Fruit fly (Drosophila melanogaster) whole organism, embryonic: ENCODE measurements around the gene CG8516.

Experiments used
- Aef1 ChIP-seq: fragments of 200-800 bp; sonication (Bioruptor generic); IDR thresholded peaks from 3 replicates; pipeline ENCODE4 v1.3.6; 2022; ENCODE audit warnings: missing biosample characterization, missing genetic modification characterization
- Awh ChIP-seq: fragments of 200-800 bp; sonication (Bioruptor generic); IDR thresholded peaks from 2 replicates; pipeline ENCODE4, ENCODE4 v1.3.6; 2022; ENCODE audit warnings: missing biosample characterization, missing genetic modification characterization
- Bteb2 ChIP-seq: fragments of 200-800 bp; sonication (Bioruptor generic); optimal IDR thresholded peaks from 2 replicates; lab custom pipeline; 2016; ENCODE audit warnings: missing biosample characterization, missing genetic modification characterization
- CG10543 ChIP-seq: fragments of 200-800 bp; sonication (Bioruptor generic); optimal IDR thresholded peaks from 3 replicates; lab custom pipeline; 2017; ENCODE audit warnings: missing biosample characterization, mild to moderate bottlenecking, missing genetic modification characterization, moderate library complexity
- CG11696 ChIP-seq: fragments of 200-800 bp; sonication (Bioruptor generic); IDR thresholded peaks from 2 replicates; pipeline ENCODE4 v1.3.6; 2022; ENCODE audit warnings: missing biosample characterization, missing genetic modification characterization
- CG12391 ChIP-seq: fragments of 200-800 bp; sonication (Bioruptor generic); optimal IDR thresholded peaks from 3 replicates; lab custom pipeline; 2018; ENCODE audit warnings: missing biosample characterization, mild to moderate bottlenecking, missing genetic modification characterization, moderate library complexity
- CG16815 ChIP-seq: fragments of 200-800 bp; sonication (Bioruptor generic); optimal IDR thresholded peaks from 3 replicates; lab custom pipeline; 2017; ENCODE audit warnings: missing biosample characterization, mild to moderate bottlenecking, missing genetic modification characterization
- CG2199 ChIP-seq: fragments of 200-800 bp; sonication (Bioruptor generic); IDR thresholded peaks from 3 replicates; pipeline ENCODE4 v1.3.6; 2022; ENCODE audit warnings: missing biosample characterization, missing genetic modification characterization
- CG2712 ChIP-seq: fragments of 200-800 bp; optimal IDR thresholded peaks from 3 replicates; lab custom pipeline; 2019; ENCODE audit warnings: missing biosample characterization, mild to moderate bottlenecking, missing genetic modification characterization, moderate library complexity
- CG30020 ChIP-seq: fragments of 200-800 bp; optimal IDR thresholded peaks from 2 replicates; lab custom pipeline; 2019; ENCODE audit warnings: missing biosample characterization, mild to moderate bottlenecking, missing genetic modification characterization, moderate library complexity
- CG3065 ChIP-seq: fragments of 200-800 bp; sonication (Bioruptor generic); optimal IDR thresholded peaks from 2 replicates; lab custom pipeline; 2016; ENCODE audit warnings: missing biosample characterization, missing genetic modification characterization
- CG31224 ChIP-seq: fragments of 200-800 bp; sonication (Bioruptor generic); IDR thresholded peaks from 2 replicates; pipeline ENCODE4 v1.3.6; 2022; ENCODE audit warnings: missing biosample characterization, missing genetic modification characterization
- CG3838 ChIP-seq: fragments of 200-800 bp; sonication (Bioruptor generic); optimal IDR thresholded peaks from 3 replicates; lab custom pipeline; 2016; ENCODE audit warnings: missing biosample characterization, missing genetic modification characterization
- CG4282 ChIP-seq: fragments of 200-800 bp; sonication (Bioruptor generic); optimal IDR thresholded peaks from 2 replicates; lab custom pipeline; 2016; ENCODE audit warnings: missing biosample characterization, missing genetic modification characterization
- CG4360 ChIP-seq: fragments of 200-800 bp; sonication (Bioruptor generic); IDR thresholded peaks from 2 replicates; pipeline ENCODE4 v1.3.6; 2022; ENCODE audit warnings: missing biosample characterization, missing genetic modification characterization
- CG4707 ChIP-seq: fragments of 200-800 bp; sonication (Bioruptor generic); optimal IDR thresholded peaks from 2 replicates; lab custom pipeline; 2018; ENCODE audit warnings: missing biosample characterization, mild to moderate bottlenecking, missing genetic modification characterization, moderate library complexity
- CG5180 ChIP-seq: fragments of 200-800 bp; sonication (Bioruptor generic); optimal IDR thresholded peaks from 3 replicates; lab custom pipeline; 2017; ENCODE audit warnings: missing biosample characterization, missing genetic modification characterization, mild to moderate bottlenecking, moderate library complexity, missing genetic modification reagents
- CG5953 ChIP-seq: fragments of 200-800 bp; sonication (Bioruptor generic); IDR thresholded peaks from 2 replicates; pipeline ENCODE4 v1.3.6; 2022; ENCODE audit warnings: missing biosample characterization, missing genetic modification characterization
- CG6765 ChIP-seq: fragments of 200-800 bp; sonication (Bioruptor generic); optimal IDR thresholded peaks from 3 replicates; lab custom pipeline; 2017; ENCODE audit warnings: missing biosample characterization, mild to moderate bottlenecking, missing genetic modification characterization
- CG7372 ChIP-seq: fragments of 200-800 bp; sonication (Bioruptor generic); IDR thresholded peaks from 2 replicates; pipeline ENCODE4 v1.3.6; 2022; ENCODE audit warnings: missing biosample characterization, missing genetic modification characterization
- CG8765 ChIP-seq: fragments of 200-800 bp; sonication (Bioruptor generic); IDR thresholded peaks from 2 replicates; pipeline ENCODE4 v1.3.6; 2022; ENCODE audit warnings: missing biosample characterization, missing genetic modification characterization
- CG8924 ChIP-seq: fragments of 200-800 bp; optimal IDR thresholded peaks from 3 replicates; lab custom pipeline; 2019; ENCODE audit warnings: missing biosample characterization, mild to moderate bottlenecking, missing genetic modification characterization, moderate library complexity
- CG9797 ChIP-seq: fragments of 200-800 bp; sonication (Bioruptor generic); optimal IDR thresholded peaks from 3 replicates; lab custom pipeline; 2018; ENCODE audit warnings: missing biosample characterization, mild to moderate bottlenecking, missing genetic modification characterization
- D ChIP-seq, 2 experiments: fragments of 200-800 bp in 1 of 2; fragments of >200 bp in 1 of 2; sonication (Bioruptor generic) in 1 of 2; optimal IDR thresholded peaks; 2 replicates in 1 of 2; 3 replicates in 1 of 2; lab custom pipeline; 2017; ENCODE audit warnings: mild to moderate bottlenecking in 1 of 2, missing biosample characterization in 1 of 2, missing genetic modification characterization in 1 of 2, missing genetic modification reagents in 1 of 2
- Dad ChIP-seq: fragments of 200-800 bp; sonication (Bioruptor generic); optimal IDR thresholded peaks from 3 replicates; lab custom pipeline; 2016; ENCODE audit warnings: missing biosample characterization, missing genetic modification characterization
- Drgx ChIP-seq: fragments of 200-800 bp; sonication (Bioruptor generic); IDR thresholded peaks from 2 replicates; pipeline ENCODE4 v1.3.6; 2022; ENCODE audit warnings: missing biosample characterization, missing genetic modification characterization
- ERR ChIP-seq: fragments of 200-800 bp; sonication (Bioruptor generic); optimal IDR thresholded peaks from 2 replicates; lab custom pipeline; 2016; ENCODE audit warnings: missing biosample characterization, missing genetic modification characterization
- Stat92E ChIP-seq, 3 experiments: fragments of >200 bp in 2 of 3; fragments of 200-800 bp in 1 of 3; sonication (Bioruptor generic) in 1 of 3; optimal IDR thresholded peaks; 2 replicates each; lab custom pipeline; 2017 to 2019; ENCODE audit warnings: missing biosample characterization in 3 of 3, missing genetic modification characterization in 3 of 3, mild to moderate bottlenecking in 1 of 3, moderate library complexity in 1 of 3
- TFAM ChIP-seq: fragments of 200-800 bp; sonication (Bioruptor generic); optimal IDR thresholded peaks from 2 replicates; lab custom pipeline; 2017; ENCODE audit warnings: missing biosample characterization, missing genetic modification characterization, inconsistent platforms
- ab ChIP-seq: fragments of 200-800 bp; sonication (Bioruptor generic); optimal IDR thresholded peaks from 2 replicates; lab custom pipeline; 2016; ENCODE audit warnings: missing biosample characterization, missing genetic modification characterization
- abd-A ChIP-seq: fragments of 200-800 bp; sonication (Bioruptor generic); optimal IDR thresholded peaks from 3 replicates; lab custom pipeline; 2019; ENCODE audit warnings: missing biosample characterization, mild to moderate bottlenecking, missing genetic modification characterization, moderate library complexity
- bbx ChIP-seq: fragments of 200-800 bp; sonication (Bioruptor generic); IDR thresholded peaks from 2 replicates; pipeline ENCODE4 v1.3.6; 2022; ENCODE audit warnings: missing biosample characterization, missing genetic modification characterization; ENCODE audit not compliant: partially characterized antibody
- cato ChIP-seq: fragments of 200-800 bp; sonication (Bioruptor generic); optimal IDR thresholded peaks from 2 replicates; lab custom pipeline; 2016; ENCODE audit warnings: missing biosample characterization, missing genetic modification characterization, borderline replicate concordance
- chinmo ChIP-seq: fragments of 200-800 bp; sonication (Bioruptor generic); IDR thresholded peaks from 4 replicates; pipeline ENCODE4 v1.3.6; 2022; ENCODE audit warnings: missing biosample characterization, missing genetic modification characterization; ENCODE audit not compliant: partially characterized antibody
- chm ChIP-seq: fragments of 200-800 bp; sonication (Bioruptor generic); IDR thresholded peaks from 2 replicates; pipeline ENCODE4 v1.3.6; 2022; ENCODE audit warnings: missing biosample characterization, missing genetic modification characterization
- dmrt11E ChIP-seq: fragments of 200-800 bp; sonication (Bioruptor generic); optimal IDR thresholded peaks from 3 replicates; lab custom pipeline; 2018; ENCODE audit warnings: missing biosample characterization, mild to moderate bottlenecking, missing genetic modification characterization, moderate library complexity
- ems ChIP-seq: fragments of 200-800 bp; sonication (Bioruptor generic); optimal IDR thresholded peaks from 3 replicates; lab custom pipeline; 2016; ENCODE audit warnings: missing biosample characterization, missing genetic modification characterization
- ftz-f1 ChIP-seq: fragments of 200-800 bp; sonication (Bioruptor generic); optimal IDR thresholded peaks from 2 replicates; lab custom pipeline; 2016; ENCODE audit warnings: missing biosample characterization, missing genetic modification characterization
- hkb ChIP-seq, 2 experiments: fragments of 200-800 bp in 1 of 2; fragments of >200 bp in 1 of 2; sonication (Bioruptor generic) in 1 of 2; IDR thresholded peaks in 1 of 2; optimal IDR thresholded peaks in 1 of 2; 2 replicates each; pipeline versions ENCODE4 v1.3.6 to Lab custom; 2017 to 2022; ENCODE audit warnings: missing biosample characterization in 1 of 2, missing genetic modification characterization in 1 of 2
- maf-S ChIP-seq: fragments of 200-800 bp; sonication (Bioruptor generic); optimal IDR thresholded peaks from 2 replicates; lab custom pipeline; 2016; ENCODE audit warnings: missing biosample characterization, missing genetic modification characterization
- odd ChIP-seq: fragments of 200-800 bp; sonication (Bioruptor generic); optimal IDR thresholded peaks from 2 replicates; lab custom pipeline; 2017; ENCODE audit warnings: missing biosample characterization, mild to moderate bottlenecking, missing genetic modification characterization
- pita ChIP-seq: fragments of 200-800 bp; sonication (Bioruptor generic); optimal IDR thresholded peaks from 2 replicates; lab custom pipeline; 2017; ENCODE audit warnings: missing biosample characterization, mild to moderate bottlenecking, missing genetic modification characterization
- pnt ChIP-seq: fragments of 200-800 bp; sonication (Bioruptor generic); optimal IDR thresholded peaks from 3 replicates; lab custom pipeline; 2016; ENCODE audit warnings: missing biosample characterization, missing genetic modification characterization
- prd ChIP-seq, 3 experiments: fragments of >200 bp in 2 of 3; fragments of 200-800 bp in 1 of 3; sonication (Bioruptor generic) in 1 of 3; optimal IDR thresholded peaks in 2 of 3; IDR thresholded peaks in 1 of 3; 2 replicates in 2 of 3; 3 replicates in 1 of 3; pipeline versions ENCODE4 v1.3.6 to Lab custom; 2017 to 2022; ENCODE audit warnings: missing biosample characterization in 1 of 3, missing genetic modification characterization in 1 of 3
- pros ChIP-seq: fragments of 200-800 bp; sonication (Bioruptor generic); optimal IDR thresholded peaks from 3 replicates; lab custom pipeline; 2019; ENCODE audit warnings: missing biosample characterization, mild to moderate bottlenecking, missing genetic modification characterization, moderate library complexity
- tin ChIP-seq: fragments of 200-800 bp; sonication (Bioruptor generic); optimal IDR thresholded peaks from 3 replicates; lab custom pipeline; 2016; ENCODE audit warnings: missing biosample characterization, missing genetic modification characterization
- tna ChIP-seq: fragments of 200-800 bp; sonication (Bioruptor generic); IDR thresholded peaks from 2 replicates; pipeline ENCODE4 v1.3.6; 2022; ENCODE audit warnings: missing biosample characterization, missing genetic modification characterization; ENCODE audit not compliant: partially characterized antibody
- trh ChIP-seq: fragments of 200-800 bp; sonication (Bioruptor generic); optimal IDR thresholded peaks from 2 replicates; lab custom pipeline; 2016; ENCODE audit warnings: missing biosample characterization, missing genetic modification characterization
- tup ChIP-seq: fragments of 200-800 bp; sonication (Bioruptor generic); optimal IDR thresholded peaks from 2 replicates; lab custom pipeline; 2016; ENCODE audit warnings: missing biosample characterization, mild to moderate bottlenecking, missing genetic modification characterization, moderate library complexity
- zen ChIP-seq: fragments of 200-800 bp; sonication (Bioruptor generic); optimal IDR thresholded peaks from 3 replicates; lab custom pipeline; 2018; ENCODE audit warnings: missing biosample characterization, mild to moderate bottlenecking, missing genetic modification characterization, moderate library complexity

CG8516 gene

DNA sequence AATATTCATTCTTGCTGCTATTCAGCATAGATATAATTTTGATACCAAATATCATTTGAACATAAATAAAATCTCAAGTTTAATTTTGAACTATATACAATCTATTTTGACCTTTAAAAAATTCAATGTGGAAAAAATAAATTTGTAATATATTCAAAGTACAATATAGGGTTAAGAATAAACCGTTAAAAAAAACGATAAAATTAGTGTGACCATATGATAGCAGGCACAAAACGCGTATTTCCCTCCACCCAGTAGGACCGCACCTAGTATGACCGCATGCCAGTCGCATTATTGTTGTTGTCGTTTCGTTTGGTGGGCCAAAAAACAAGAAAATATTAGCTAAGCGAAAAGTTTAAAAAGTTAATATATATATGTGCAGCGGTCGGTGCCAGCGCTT lies at the start of gene CG8516 (continued):
- peak; percentile 90 for TF ChIP-seq CG4360 (GFP tag; lab: Robert Waterston, UW)
- no peak for TF ChIP-seq CG10543 (GFP tag; lab: Kevin White, UChicago)
- no peak for TF ChIP-seq prd (optimal IDR thresholded peaks at IDR 0.05; lab: Kevin White, UChicago)
- TF ChIP-seq prd (GFP tag; IDR thresholded peaks at IDR 0.05; lab: Robert Waterston, UW) = no peak
- no peak; the same call in 1 of the 2 replicates for TF ChIP-seq bbx
- TF ChIP-seq ems (GFP tag; lab: Kevin White, UChicago) = no peak
- no peak for TF ChIP-seq CG5180 (GFP tag; lab: Kevin White, UChicago)
- no peak for TF ChIP-seq cato (GFP tag; lab: Kevin White, UChicago)
- TF ChIP-seq CG16815 (GFP tag; lab: Kevin White, UChicago) = no peak
- TF ChIP-seq Aef1 (GFP tag; lab: Robert Waterston, UW) = peak; percentile 67
- TF ChIP-seq maf-S (GFP tag; lab: Kevin White, UChicago) = no peak
- TF ChIP-seq Awh (GFP tag; lab: Robert Waterston, UW) = no peak
- TF ChIP-seq CG3838 (GFP tag; lab: Kevin White, UChicago) = no peak
- no peak for TF ChIP-seq pita
- TF ChIP-seq TFAM (GFP tag; lab: Kevin White, UChicago) = no peak
- TF ChIP-seq CG8765 = no peak
- TF ChIP-seq tna = no peak
- no peak for TF ChIP-seq CG11696 (GFP tag; lab: Robert Waterston, UW)
- TF ChIP-seq CG4282 (GFP tag; lab: Kevin White, UChicago) = no peak
- TF ChIP-seq CG30020 (tag; lab: Kevin White, UChicago) = no peak
- no peak for TF ChIP-seq Dad (GFP tag; lab: Kevin White, UChicago)
- no peak for TF ChIP-seq Stat92E (GFP tag; optimal IDR thresholded peaks at IDR 0.05; lab: Kevin White, UChicago)
- TF ChIP-seq tin (GFP tag; lab: Kevin White, UChicago) = no peak
- no peak for TF ChIP-seq trh (GFP tag; lab: Kevin White, UChicago)
- peak; percentile 23 for TF ChIP-seq CG8924
- no peak for TF ChIP-seq dmrt11E (tag; lab: Kevin White, UChicago)
- TF ChIP-seq CG7372 (GFP tag; lab: Robert Waterston, UW) = no peak
- TF ChIP-seq CG2712 = peak; percentile 30
- no peak for TF ChIP-seq Bteb2 (GFP tag; lab: Kevin White, UChicago)
- TF ChIP-seq ab (GFP tag; lab: Kevin White, UChicago) = no peak
- TF ChIP-seq D (optimal IDR thresholded peaks at IDR 0.05; lab: Kevin White, UChicago) = no peak
- no peak for TF ChIP-seq D (GFP tag; optimal IDR thresholded peaks at IDR 0.05; lab: Kevin White, UChicago)
- TF ChIP-seq odd = no peak
- no peak for TF ChIP-seq pnt (GFP tag; lab: Kevin White, UChicago)
- TF ChIP-seq Drgx (GFP tag; lab: Robert Waterston, UW) = 0 out of 2 replicates have a peak, but pooled peaks have one; percentile 11
- TF ChIP-seq ERR (GFP tag; lab: Kevin White, UChicago) = no peak
- no peak for TF ChIP-seq chm (GFP tag; lab: Robert Waterston, UW)
- no peak for TF ChIP-seq chinmo (GFP tag; lab: Robert Waterston, UW)
- TF ChIP-seq CG4707 (GFP tag; lab: Kevin White, UChicago) = no peak
- TF ChIP-seq CG9797 (GFP tag; lab: Kevin White, UChicago) = peak; percentile 93
- no peak for TF ChIP-seq CG31224 (GFP tag; lab: Robert Waterston, UW)
- TF ChIP-seq pros (GFP tag; lab: Kevin White, UChicago) = no peak
- TF ChIP-seq CG5953 (GFP tag; lab: Robert Waterston, UW) = no peak
- TF ChIP-seq abd-A = no peak
- TF ChIP-seq CG2199 (GFP tag; lab: Robert Waterston, UW) = no peak
- no peak for TF ChIP-seq hkb (optimal IDR thresholded peaks at IDR 0.05; lab: Kevin White, UChicago)
- peak; percentile 24; the same call in 1 of the 2 replicates for TF ChIP-seq hkb (GFP tag; IDR thresholded peaks at IDR 0.05; lab: Robert Waterston, UW)
- peak; percentile 33 for TF ChIP-seq CG12391
- peak; percentile 14 for TF ChIP-seq zen
- TF ChIP-seq tup (GFP tag; lab: Kevin White, UChicago) = no peak
- no peak for TF ChIP-seq CG6765
- TF ChIP-seq ftz-f1 (GFP tag; lab: Kevin White, UChicago) = no peak
- no peak for TF ChIP-seq CG3065 (GFP tag; lab: Kevin White, UChicago)
